Fruit fly (Drosophila melanogaster): ENCODE measurements around the gene CG9592.

The CG9592 gene

dm6 chr3L:14509981-14510380 is 7.6 kb upstream of the CG9592 start (continued):
- TF ChIP-seq BtbVII (GFP tag; optimal IDR thresholded peaks at IDR 0.05) (peak; percentile 30), Ets65A (GFP tag) (no peak), sens (GFP tag) (no peak), CrebB (tag; optimal IDR thresholded peaks at IDR 0.05) (no peak), nerfin-1 (tag; optimal IDR thresholded peaks at IDR 0.05) (no peak), Abd-B (GFP tag; optimal IDR thresholded peaks at IDR 0.05) (no peak), E2f2 (GFP tag; IDR thresholded peaks at IDR 0.05) (no peak), MTF-1 (GFP tag; optimal IDR thresholded peaks at IDR 0.05; ENCODE audit: borderline replicate concordance) (no peak), ato (GFP tag; IDR thresholded peaks at IDR 0.05; ENCODE audit: partially characterized antibody) (no peak), pb (GFP tag; optimal IDR thresholded peaks at IDR 0.05) (no peak), ab (GFP tag; optimal IDR thresholded peaks at IDR 0.05) (no peak), sug (tag; optimal IDR thresholded peaks at IDR 0.05) (peak; percentile 61), odd (GFP tag; optimal IDR thresholded peaks at IDR 0.05) (no peak), YL-1 (GFP tag; optimal IDR thresholded peaks at IDR 0.05) (no peak), CG9437 (GFP tag; optimal IDR thresholded peaks at IDR 0.05) (no peak), CG8944 (GFP tag; optimal IDR thresholded peaks at IDR 0.05) (no peak), HLHmδ (GFP tag; optimal IDR thresholded peaks at IDR 0.05) (no peak), CG13296 (GFP tag; optimal IDR thresholded peaks at IDR 0.05) (no peak), exex (tag; optimal IDR thresholded peaks at IDR 0.05) (peak; percentile 87), gsb (GFP tag; IDR thresholded peaks at IDR 0.05) (no peak), CG34376 (GFP tag; optimal IDR thresholded peaks at IDR 0.05) (peak; percentile 3), Antp (GFP tag; optimal IDR thresholded peaks at IDR 0.05) (no peak), CG12236 (GFP tag; optimal IDR thresholded peaks at IDR 0.05) (no peak), ash1 (GFP tag; optimal IDR thresholded peaks at IDR 0.05) (no peak), B-H2 (GFP tag; optimal IDR thresholded peaks at IDR 0.05) (peak; percentile 4), CG3726 (GFP tag; IDR thresholded peaks at IDR 0.05) (0 out of 3 replicates have a peak, but pooled peaks have one; percentile 11), CG7839 (tag; optimal IDR thresholded peaks at IDR 0.05) (no peak), Rx (GFP tag; IDR thresholded peaks at IDR 0.05) (no peak), lab (GFP tag; optimal IDR thresholded peaks at IDR 0.05) (peak; percentile 74), seq (GFP tag; IDR thresholded peaks at IDR 0.05) (no peak), nmo (GFP tag; optimal IDR thresholded peaks at IDR 0.05) (no peak), Hr51 (GFP tag; optimal IDR thresholded peaks at IDR 0.05) (no peak), Poxn (GFP tag; IDR thresholded peaks at IDR 0.05) (no peak), rib (GFP tag; IDR thresholded peaks at IDR 0.05) (peak; percentile 30; the same call in 1 of the 2 replicates), CG10543 (GFP tag; optimal IDR thresholded peaks at IDR 0.05) (peak; percentile 42), Sox100B (GFP tag; optimal IDR thresholded peaks at IDR 0.05) (no peak), prd (optimal IDR thresholded peaks at IDR 0.05) (no peak), prd (GFP tag; IDR thresholded peaks at IDR 0.05) (no peak), lola (GFP tag; optimal IDR thresholded peaks at IDR 0.05) (no peak), ssp (GFP tag; IDR thresholded peaks at IDR 0.05) (no peak), Usf (GFP tag; optimal IDR thresholded peaks at IDR 0.05) (no peak), NfI (GFP tag; optimal IDR thresholded peaks at IDR 0.05) (no peak), CG16779 (GFP tag; IDR thresholded peaks at IDR 0.05) (no peak), CG1233 (GFP tag; optimal IDR thresholded peaks at IDR 0.05) (no peak), Six4 (GFP tag; optimal IDR thresholded peaks at IDR 0.05) (no peak), mirr (GFP tag; optimal IDR thresholded peaks at IDR 0.05) (peak; percentile 87), CG4424 (GFP tag; optimal IDR thresholded peaks at IDR 0.05) (no peak), CG13424 (tag; optimal IDR thresholded peaks at IDR 0.05) (no peak), CG7556 (GFP tag; optimal IDR thresholded peaks at IDR 0.05) (no peak), cwo (GFP tag; optimal IDR thresholded peaks at IDR 0.05) (peak; percentile 67), CG15073 (GFP tag; optimal IDR thresholded peaks at IDR 0.05) (no peak)

Measured in whole organism, embryonic.